Worm (Caenorhabditis elegans) whole organism, late embryonic: Measurements from ENCODE around the gene Y32B12A.5.

Source experiments
- C08G9.2 ChIP-seq: sonication (generic microtip); optimal IDR thresholded peaks from 2 replicates; lab custom pipeline; 2016; ENCODE audit warnings: mild to moderate bottlenecking, missing genetic modification characterization, moderate library complexity, missing compliant biosample characterization
- C38D4.7 ChIP-seq: fragments of 200-800 bp; sonication (Bioruptor generic); optimal IDR thresholded peaks from 2 replicates; lab custom pipeline; 2018; ENCODE audit warnings: mild to moderate bottlenecking, missing genetic modification characterization, moderate library complexity, missing compliant biosample characterization
- K02D7.2 ChIP-seq: sonication (generic microtip); optimal IDR thresholded peaks from 2 replicates; lab custom pipeline; 2017; ENCODE audit warnings: mild to moderate bottlenecking, missing genetic modification characterization, missing compliant biosample characterization
- K09A11.1 ChIP-seq: sonication (generic microtip); optimal IDR thresholded peaks from 2 replicates; lab custom pipeline; 2017; ENCODE audit warnings: antibody characterized with exemption, mild to moderate bottlenecking, missing genetic modification characterization, missing compliant biosample characterization; ENCODE audit not compliant: insufficient read depth
- T23F11.4 ChIP-seq: fragments of 200-800 bp; sonication (Bioruptor generic); optimal IDR thresholded peaks from 2 replicates; lab custom pipeline; 2018; ENCODE audit warnings: mild to moderate bottlenecking, missing genetic modification characterization, missing compliant biosample characterization
- Y22D7AL.16 ChIP-seq: sonication (generic microtip); optimal IDR thresholded peaks from 2 replicates; lab custom pipeline; 2016; ENCODE audit warnings: missing genetic modification characterization, missing compliant biosample characterization
- ama-1 ChIP-seq: fragments of 150-350 bp; optimal IDR thresholded peaks from 2 replicates; lab custom pipeline; 2014
- ceh-14 ChIP-seq: sonication (generic microtip); optimal IDR thresholded peaks from 2 replicates; lab custom pipeline; 2016; ENCODE audit warnings: missing genotype, missing genetic modification characterization, missing compliant biosample characterization
- ceh-18 ChIP-seq: sonication (generic microtip); optimal IDR thresholded peaks from 2 replicates; lab custom pipeline; 2016; ENCODE audit warnings: missing genetic modification characterization, missing compliant biosample characterization
- ceh-19 ChIP-seq: fragments of 200-800 bp; sonication (Bioruptor generic); optimal IDR thresholded peaks from 2 replicates; lab custom pipeline; 2018; ENCODE audit warnings: mild to moderate bottlenecking, missing genetic modification characterization, missing compliant biosample characterization
- ceh-34 ChIP-seq: sonication (generic microtip); optimal IDR thresholded peaks from 2 replicates; lab custom pipeline; 2016; ENCODE audit warnings: mild to moderate bottlenecking, missing genetic modification characterization, missing compliant biosample characterization
- ceh-45 ChIP-seq: fragments of 200-800 bp; sonication (Bioruptor generic); IDR thresholded peaks from 2 replicates; pipeline ENCODE4 v1.3.6; 2022; ENCODE audit warnings: missing genetic modification reagents, missing genetic modification characterization, missing compliant biosample characterization
- ceh-48 ChIP-seq: sonication (generic microtip); optimal IDR thresholded peaks from 2 replicates; lab custom pipeline; 2016; ENCODE audit warnings: missing genetic modification characterization, inconsistent platforms, missing compliant biosample characterization
- ceh-6 ChIP-seq: fragments of 200-800 bp; sonication (Bioruptor generic); optimal IDR thresholded peaks from 2 replicates; lab custom pipeline; 2018; ENCODE audit warnings: mild to moderate bottlenecking, missing genetic modification characterization, missing compliant biosample characterization
- ceh-9 ChIP-seq: sonication (generic microtip); optimal IDR thresholded peaks from 2 replicates; lab custom pipeline; 2016; ENCODE audit warnings: mild to moderate bottlenecking, missing genetic modification characterization, inconsistent platforms, missing compliant biosample characterization
- che-1 ChIP-seq: sonication (generic microtip); optimal IDR thresholded peaks from 2 replicates; lab custom pipeline; 2016; ENCODE audit warnings: mild to moderate bottlenecking, missing genetic modification characterization, missing compliant biosample characterization
- elt-4 ChIP-seq: sonication (generic microtip); optimal IDR thresholded peaks from 2 replicates; lab custom pipeline; 2016; ENCODE audit warnings: missing genetic modification characterization, missing compliant biosample characterization
- ets-4 ChIP-seq: sonication (generic microtip); optimal IDR thresholded peaks from 2 replicates; lab custom pipeline; 2016; ENCODE audit warnings: missing genetic modification characterization, missing compliant biosample characterization
- eyg-1 ChIP-seq: sonication (generic microtip); optimal IDR thresholded peaks from 2 replicates; lab custom pipeline; 2016; ENCODE audit warnings: missing genotype, missing genetic modification characterization, missing compliant biosample characterization
- fax-1 ChIP-seq: sonication (generic microtip); optimal IDR thresholded peaks from 2 replicates; lab custom pipeline; 2016; ENCODE audit warnings: missing genotype, missing genetic modification characterization, missing compliant biosample characterization
- fkh-10 ChIP-seq: fragments of 150-350 bp; optimal IDR thresholded peaks from 2 replicates; lab custom pipeline; 2014; ENCODE audit warnings: missing biosample characterization, missing genetic modification reagents, missing genetic modification characterization
- fkh-6 ChIP-seq: sonication (generic microtip); optimal IDR thresholded peaks from 2 replicates; lab custom pipeline; 2016; ENCODE audit warnings: missing genetic modification characterization, missing compliant biosample characterization
- hlh-13 ChIP-seq: fragments of 200-800 bp; sonication (Bioruptor generic); optimal IDR thresholded peaks from 2 replicates; lab custom pipeline; 2018; ENCODE audit warnings: mild to moderate bottlenecking, missing genetic modification characterization, missing compliant biosample characterization
- hlh-15 ChIP-seq: sonication (generic microtip); optimal IDR thresholded peaks from 2 replicates; lab custom pipeline; 2016; ENCODE audit warnings: missing genetic modification characterization, missing compliant biosample characterization
- nfya-1 ChIP-seq: sonication (generic microtip); optimal IDR thresholded peaks from 2 replicates; lab custom pipeline; 2017; ENCODE audit warnings: missing genetic modification characterization, mild to moderate bottlenecking, missing compliant biosample characterization, antibody characterized with exemption, moderate library complexity
- nhr-232 ChIP-seq: sonication (generic microtip); optimal IDR thresholded peaks from 2 replicates; lab custom pipeline; 2016; ENCODE audit warnings: missing genetic modification characterization, missing compliant biosample characterization
- odd-2 ChIP-seq: sonication (generic microtip); optimal IDR thresholded peaks from 2 replicates; lab custom pipeline; 2017; ENCODE audit warnings: antibody characterized with exemption, mild to moderate bottlenecking, missing genetic modification characterization, missing compliant biosample characterization
- pag-3 ChIP-seq: sonication (generic microtip); optimal IDR thresholded peaks from 2 replicates; lab custom pipeline; 2016; ENCODE audit warnings: missing compliant biosample characterization, missing genetic modification characterization, borderline replicate concordance
- pax-1 ChIP-seq: fragments of 150-350 bp; optimal IDR thresholded peaks from 2 replicates; lab custom pipeline; 2014; ENCODE audit warnings: missing biosample characterization, missing genetic modification characterization
- pha-2 ChIP-seq: sonication (generic microtip); optimal IDR thresholded peaks from 2 replicates; lab custom pipeline; 2017; ENCODE audit warnings: mild to moderate bottlenecking, missing genetic modification characterization, missing compliant biosample characterization
- pha-4 ChIP-seq: fragments of 150-350 bp; optimal IDR thresholded peaks from 2 replicates; lab custom pipeline; 2018; ENCODE audit warnings: missing biosample characterization, missing genetic modification reagents, missing genetic modification characterization
- pqm-1 ChIP-seq: sonication (generic microtip); optimal IDR thresholded peaks from 2 replicates; lab custom pipeline; 2016; ENCODE audit warnings: missing genetic modification characterization, missing compliant biosample characterization
- pros-1 ChIP-seq: fragments of 150-350 bp; optimal IDR thresholded peaks from 2 replicates; lab custom pipeline; 2014; ENCODE audit warnings: missing biosample characterization, missing genetic modification reagents, missing genetic modification characterization
- ref-2 ChIP-seq: sonication (generic microtip); optimal IDR thresholded peaks from 2 replicates; lab custom pipeline; 2016; ENCODE audit warnings: missing genetic modification characterization, missing compliant biosample characterization
- sox-4 ChIP-seq: sonication (generic microtip); optimal IDR thresholded peaks from 2 replicates; lab custom pipeline; 2017; ENCODE audit warnings: mild to moderate bottlenecking, missing genetic modification characterization, inconsistent platforms, missing compliant biosample characterization
- syd-9 ChIP-seq: sonication (generic microtip); optimal IDR thresholded peaks from 2 replicates; lab custom pipeline; 2016; ENCODE audit warnings: mild to moderate bottlenecking, missing genetic modification characterization, moderate library complexity, missing compliant biosample characterization
- ttx-3 ChIP-seq: sonication (generic microtip); optimal IDR thresholded peaks from 2 replicates; lab custom pipeline; 2016; ENCODE audit warnings: missing genetic modification reagents, missing genetic modification characterization, missing compliant biosample characterization
- unc-86 ChIP-seq: sonication (generic microtip); optimal IDR thresholded peaks from 2 replicates; lab custom pipeline; 2016; ENCODE audit warnings: missing genetic modification characterization, missing compliant biosample characterization

The Y32B12A.5 gene

ce11 chrV:16487474-16487873 lies at the start of gene Y32B12A.5:
Gene Y32B12A.5, minus strand, starts transcription at chrV:16487574.
- TF ChIP-seq K02D7.2 (tag; lab: Kevin White, UChicago) = no peak
- TF ChIP-seq pha-2 (tag; lab: Kevin White, UChicago) = no peak
- TF ChIP-seq hlh-15 = no peak
- no peak for TF ChIP-seq ceh-9 (tag; lab: Kevin White, UChicago)
- TF ChIP-seq nfya-1 (tag; lab: Kevin White, UChicago) = no peak
- TF ChIP-seq ceh-6 (GFP tag; lab: Kevin White, UChicago) = no peak
- no peak for TF ChIP-seq C38D4.7 (GFP tag; lab: Kevin White, UChicago)
- TF ChIP-seq ceh-18 = no peak
- TF ChIP-seq ceh-19 (GFP tag; lab: Kevin White, UChicago) = no peak
- TF ChIP-seq syd-9 = no peak
- TF ChIP-seq Y22D7AL.16 (tag; lab: Kevin White, UChicago) = no peak
- TF ChIP-seq pax-1 (tag; lab: Kevin White, UChicago) = no peak
- TF ChIP-seq ets-4 (tag; lab: Kevin White, UChicago) = no peak
- TF ChIP-seq T23F11.4 (GFP tag; lab: Kevin White, UChicago) = no peak

- TF ChIP-seq odd-2 (tag; lab: Kevin White, UChicago) = no peak
- TF ChIP-seq ceh-9 (tag; lab: Kevin White, UChicago) = no peak
- TF ChIP-seq pha-4 = no peak
- TF ChIP-seq nhr-232 (tag; lab: Kevin White, UChicago) = no peak
- no peak for TF ChIP-seq unc-86 (tag; lab: Kevin White, UChicago)
- TF ChIP-seq pqm-1 = no peak
- TF ChIP-seq sox-4 (tag; lab: Kevin White, UChicago) = no peak
- no peak for TF ChIP-seq fax-1 (tag; lab: Kevin White, UChicago)
- no peak for TF ChIP-seq ceh-34 (tag; lab: Kevin White, UChicago)
- no peak for TF ChIP-seq fkh-6 (tag; lab: Kevin White, UChicago)
- no peak for TF ChIP-seq elt-4
These were observed 49.3 kb upstream of the Y32B12A.5 start, which contains the start of gene Y32B12B.1 for ce11 chrV:16536701-16537100. Gene Y32B12B.1, plus strand, starts transcription at chrV:16537001.

- TF ChIP-seq ref-2 (no peak), ceh-48 (no peak), ceh-19 (GFP tag; lab: Kevin White, UChicago) (no peak), K09A11.1 (tag; lab: Kevin White, UChicago) (no peak), ceh-45 (GFP tag; lab: Robert Waterston, UW) (no peak), C08G9.2 (tag; lab: Kevin White, UChicago) (no peak), hlh-13 (no peak), elt-4 (no peak), fax-1 (tag; lab: Kevin White, UChicago) (no peak), pros-1 (tag; lab: Kevin White, UChicago) (no peak), ama-1 (lab: Kevin White, UChicago) (no peak), eyg-1 (tag; lab: Kevin White, UChicago) (no peak), fkh-10 (GFP tag; lab: Kevin White, UChicago) (no peak), che-1 (tag; lab: Kevin White, UChicago) (no peak), ceh-14 (no peak), pag-3 (tag; lab: Kevin White, UChicago) (no peak), pha-4 (no peak), ttx-3 (tag; lab: Kevin White, UChicago) (no peak)
These were observed 47.8 kb upstream of the Y32B12A.5 start, which contains the start of gene Y32B12B.8 for ce11 chrV:16535172-16535571. Gene Y32B12B.8, plus strand, starts transcription at chrV:16535472.

- TF ChIP-seq pax-1 (tag; lab: Kevin White, UChicago) = no peak
- no peak for TF ChIP-seq unc-86 (tag; lab: Kevin White, UChicago)
- TF ChIP-seq pros-1 (tag; lab: Kevin White, UChicago) = no peak
These were observed 46.6 kb upstream of the Y32B12A.5 start, which contains the start of gene cpr-2 for ce11 chrV:16534000-16534399. Gene cpr-2, minus strand, starts transcription at chrV:16534100.
